Fruit fly (Drosophila melanogaster): ENCODE data around the gene ppk10.

ppk10 gene

DNA sequence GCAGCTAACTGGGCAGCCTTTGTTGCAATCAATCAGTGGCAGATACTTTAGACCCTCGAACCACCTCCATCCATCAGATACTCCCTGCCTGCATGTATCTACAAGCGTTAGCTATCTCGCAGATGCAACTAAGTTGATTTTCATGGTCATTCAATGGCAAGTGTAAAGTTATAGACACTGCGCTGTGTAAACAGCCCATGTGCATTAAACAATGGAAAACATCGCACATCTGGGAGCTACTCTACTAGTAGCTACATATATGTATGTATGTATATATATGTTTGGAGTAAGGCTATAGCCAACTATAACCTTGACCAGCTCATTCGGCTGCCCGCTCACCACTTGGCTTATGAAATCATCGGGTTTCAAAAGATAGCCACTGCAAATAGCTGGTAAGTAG is 18.0 kb upstream of the ppk10 start (continued):
- no peak for TF ChIP-seq CG7987 (GFP tag; optimal IDR thresholded peaks at IDR 0.05)
- no peak for TF ChIP-seq CG1832 (GFP tag; optimal IDR thresholded peaks at IDR 0.05)
- TF ChIP-seq CG15514 (GFP tag; optimal IDR thresholded peaks at IDR 0.05) = no peak
- no peak for TF ChIP-seq sens (GFP tag)
- no peak for TF ChIP-seq CG1603 (tag; optimal IDR thresholded peaks at IDR 0.05)
- TF ChIP-seq CTCF (GFP tag; optimal IDR thresholded peaks at IDR 0.05) = no peak
- TF ChIP-seq ems (GFP tag; optimal IDR thresholded peaks at IDR 0.05) = no peak
- TF ChIP-seq ac (GFP tag; optimal IDR thresholded peaks at IDR 0.05) = no peak
- TF ChIP-seq bcd (GFP tag; optimal IDR thresholded peaks at IDR 0.05) = no peak
- 0 out of 4 replicates have a peak, but pooled peaks have one; percentile 30 for TF ChIP-seq chinmo (GFP tag; IDR thresholded peaks at IDR 0.05; ENCODE audit: partially characterized antibody)
- TF ChIP-seq CG8281 (tag; optimal IDR thresholded peaks at IDR 0.05) = no peak
- 0 out of 3 replicates have a peak, but pooled peaks have one; percentile 36 for TF ChIP-seq so (GFP tag; IDR thresholded peaks at IDR 0.05)
- peak; percentile 98 for TF ChIP-seq CG2199 (GFP tag; IDR thresholded peaks at IDR 0.05)

DNA sequence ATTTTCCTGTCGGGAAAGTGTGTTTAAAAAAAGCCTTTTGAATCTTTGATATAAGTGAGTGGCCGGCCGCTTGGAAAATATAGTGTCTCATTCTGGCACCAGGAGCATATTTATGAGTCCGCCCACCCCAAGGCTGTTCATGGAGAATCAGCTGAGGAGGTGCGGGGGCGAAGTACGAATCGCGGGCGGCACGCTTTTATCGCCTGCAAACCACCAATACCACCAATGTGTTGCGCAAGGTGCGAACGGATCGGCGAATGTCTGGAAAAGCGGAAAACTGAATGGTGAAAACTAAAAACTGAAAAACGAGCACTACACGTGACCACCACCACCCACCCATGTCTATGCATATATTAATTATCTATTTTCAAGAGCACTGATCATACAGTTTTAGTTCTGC is 16.8 kb upstream of the ppk10 start:
- TF ChIP-seq Pdp1 (GFP tag; optimal IDR thresholded peaks at IDR 0.05) (peak in 1 of 2 experiments; percentile 87), abd-A (tag; optimal IDR thresholded peaks at IDR 0.05) (peak; percentile 13), sc (optimal IDR thresholded peaks at IDR 0.05) (no peak), sc (GFP tag; optimal IDR thresholded peaks at IDR 0.05) (no peak), Med (GFP tag) (peak; percentile 39), CG12769 (tag; optimal IDR thresholded peaks at IDR 0.05) (peak; percentile 76), wek (GFP tag; optimal IDR thresholded peaks at IDR 0.05) (no peak), crc (GFP tag; optimal IDR thresholded peaks at IDR 0.05) (no peak), cwo (GFP tag; optimal IDR thresholded peaks at IDR 0.05) (peak; percentile 96), crol (GFP tag; IDR thresholded peaks at IDR 0.05) (peak; percentile 65; the same call in 1 of the 2 replicates), ftz-f1 (GFP tag; optimal IDR thresholded peaks at IDR 0.05) (peak; percentile 69), Hr51 (GFP tag; optimal IDR thresholded peaks at IDR 0.05) (no peak), Dek (tag; optimal IDR thresholded peaks at IDR 0.05) (no peak), row (GFP tag; IDR thresholded peaks at IDR 0.05) (no peak), vfl (GFP tag; optimal IDR thresholded peaks at IDR 0.05) (no peak), zfh1 (GFP tag; IDR thresholded peaks at IDR 0.05) (0 out of 3 replicates have a peak, but pooled peaks have one; percentile 18), chinmo (GFP tag; IDR thresholded peaks at IDR 0.05; ENCODE audit: partially characterized antibody) (0 out of 4 replicates have a peak, but pooled peaks have one; percentile 36), sr (GFP tag; IDR thresholded peaks at IDR 0.05) (peak; percentile 98)

DNA sequence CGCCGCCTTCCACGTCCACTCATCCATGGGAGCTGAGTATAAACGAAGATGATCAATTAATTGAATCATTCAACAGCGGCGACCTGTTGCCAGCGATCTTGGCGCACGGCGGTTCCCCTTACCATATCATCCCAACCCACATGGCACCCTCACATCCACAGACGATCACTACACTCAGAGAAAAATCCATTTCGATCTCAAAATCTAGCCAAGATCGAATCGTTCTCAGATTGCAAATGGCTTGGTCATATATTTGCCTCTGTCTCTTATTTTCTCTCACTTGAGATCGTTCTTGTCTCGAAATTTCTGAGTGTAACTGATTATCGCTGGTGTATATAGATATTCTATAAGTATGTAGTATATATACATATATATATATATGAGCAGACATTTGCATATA is 16.2 kb upstream of the ppk10 start:
- TF ChIP-seq CG7357 (GFP tag; IDR thresholded peaks at IDR 0.05) (peak; percentile 20; the same call in 1 of the 3 replicates), CG3163 (GFP tag; optimal IDR thresholded peaks at IDR 0.05) (no peak), vfl (GFP tag; optimal IDR thresholded peaks at IDR 0.05) (no peak), CG11723 (GFP tag; optimal IDR thresholded peaks at IDR 0.05) (no peak), zen2 (GFP tag; IDR thresholded peaks at IDR 0.05; ENCODE audit: partially characterized antibody) (no peak), zfh2 (GFP tag; optimal IDR thresholded peaks at IDR 0.05) (peak; percentile 5), Meics (GFP tag; optimal IDR thresholded peaks at IDR 0.05) (peak; percentile 62), Scr (GFP tag; IDR thresholded peaks at IDR 0.05; ENCODE audit: partially characterized antibody) (no peak), CG1603 (tag; optimal IDR thresholded peaks at IDR 0.05) (peak; percentile 62), NFAT (GFP tag; IDR thresholded peaks at IDR 0.05) (peak; percentile 78), CG16779 (GFP tag; IDR thresholded peaks at IDR 0.05) (no peak), CG14860 (GFP tag; IDR thresholded peaks at IDR 0.05; ENCODE audit: partially characterized antibody) (no peak), CG2120 (GFP tag; optimal IDR thresholded peaks at IDR 0.05) (peak; percentile 43), CG4730 (GFP tag; IDR thresholded peaks at IDR 0.05) (peak; percentile 38; the same call in 1 of the 2 replicates), klu (GFP tag; IDR thresholded peaks at IDR 0.05) (no peak), Fer3 (tag; optimal IDR thresholded peaks at IDR 0.05) (peak; percentile 69), btn (GFP tag; optimal IDR thresholded peaks at IDR 0.05) (no peak), fd3F (GFP tag; optimal IDR thresholded peaks at IDR 0.05) (peak; percentile 33), H2.0 (GFP tag; IDR thresholded peaks at IDR 0.05) (peak; percentile 60), CG4820 (GFP tag; optimal IDR thresholded peaks at IDR 0.05) (peak; percentile 44), CG10979 (tag; optimal IDR thresholded peaks at IDR 0.05) (peak; percentile 44), vnd (GFP tag; IDR thresholded peaks at IDR 0.05; ENCODE audit: partially characterized antibody) (no peak)

Data from whole organism, embryonic.